Fruit fly (Drosophila melanogaster): ENCODE results near the gene CG18787.

The CG18787 gene

DNA sequence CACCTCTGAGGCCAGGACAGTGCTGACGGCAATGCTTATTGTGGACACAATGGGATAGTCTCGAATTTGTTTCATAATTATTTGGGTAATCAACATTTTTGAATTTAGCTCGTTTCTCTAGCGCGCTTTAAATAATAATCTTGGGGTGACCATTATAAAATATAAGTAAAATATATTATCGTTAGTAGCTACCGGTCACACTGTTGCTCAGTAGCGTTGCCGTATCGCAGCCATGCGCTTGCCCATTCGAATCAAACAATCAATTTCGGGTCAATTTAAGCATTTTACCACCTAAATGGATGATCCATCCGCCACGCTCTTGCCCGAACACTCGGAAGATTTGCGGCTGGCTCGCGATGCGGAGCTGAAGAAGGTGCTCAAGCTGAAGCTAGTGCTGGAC, 9.4 kb downstream of the CG18787 start, which contains the start of the genes zuc and dgt2 (continued):
- no peak for TF ChIP-seq Atf-2 (GFP tag; optimal IDR thresholded peaks at IDR 0.05)
- TF ChIP-seq Hr39 (optimal IDR thresholded peaks at IDR 0.05): no peak
- peak; percentile 45 for TF ChIP-seq CG1603 (tag; optimal IDR thresholded peaks at IDR 0.05)
- TF ChIP-seq Dll (GFP tag; IDR thresholded peaks at IDR 0.05; ENCODE audit: partially characterized antibody): 0 out of 4 replicates have a peak, but pooled peaks have one; percentile 29
- TF ChIP-seq CG17186 (GFP tag; optimal IDR thresholded peaks at IDR 0.05): peak; percentile 5
- TF ChIP-seq CG11696 (GFP tag; IDR thresholded peaks at IDR 0.05): no peak
- TF ChIP-seq CG10366 (GFP tag; IDR thresholded peaks at IDR 0.05): no peak
- TF ChIP-seq aop (GFP tag; IDR thresholded peaks at IDR 0.05): no peak
- TF ChIP-seq onecut (GFP tag; IDR thresholded peaks at IDR 0.05): no peak
- TF ChIP-seq NK7.1 (GFP tag; optimal IDR thresholded peaks at IDR 0.05): no peak
- no peak for TF ChIP-seq pnt (GFP tag; optimal IDR thresholded peaks at IDR 0.05)
- TF ChIP-seq CoRest (tag; optimal IDR thresholded peaks at IDR 0.05): peak; percentile 27
- no peak for TF ChIP-seq CG16815 (GFP tag; optimal IDR thresholded peaks at IDR 0.05)
- TF ChIP-seq CG7839 (tag; optimal IDR thresholded peaks at IDR 0.05): no peak
- TF ChIP-seq MTF-1 (GFP tag; optimal IDR thresholded peaks at IDR 0.05; ENCODE audit: borderline replicate concordance): no peak
- TF ChIP-seq Rfx (GFP tag; IDR thresholded peaks at IDR 0.05): no peak
- TF ChIP-seq CG10267 (tag; optimal IDR thresholded peaks at IDR 0.05): no peak
- peak; percentile 52; the same call in 1 of the 3 replicates for TF ChIP-seq CG6791 (GFP tag; IDR thresholded peaks at IDR 0.05; ENCODE audit: partially characterized antibody)
- no peak for TF ChIP-seq Oli (tag; optimal IDR thresholded peaks at IDR 0.05)
- no peak for TF ChIP-seq slp2 (GFP tag; optimal IDR thresholded peaks at IDR 0.05)
- no peak for TF ChIP-seq jigr1 (GFP tag; IDR thresholded peaks at IDR 0.05)
- TF ChIP-seq CG3847 (GFP tag; IDR thresholded peaks at IDR 0.05): peak; percentile 36; the same call in 1 of the 2 replicates
- TF ChIP-seq Rx (GFP tag; IDR thresholded peaks at IDR 0.05): no peak
- TF ChIP-seq grau (tag; optimal IDR thresholded peaks at IDR 0.05): no peak
- no peak for TF ChIP-seq CG6689 (GFP tag; IDR thresholded peaks at IDR 0.05)
- no peak for TF ChIP-seq Meics (GFP tag; optimal IDR thresholded peaks at IDR 0.05)
- TF ChIP-seq Sox100B (GFP tag; optimal IDR thresholded peaks at IDR 0.05): no peak
- TF ChIP-seq row (GFP tag; IDR thresholded peaks at IDR 0.05): peak; percentile 27; the same call in 1 of the 3 replicates
- no peak for TF ChIP-seq CkIIα-i1 (GFP tag; IDR thresholded peaks at IDR 0.05)
- peak; percentile 22; the same call in 1 of the 2 replicates for TF ChIP-seq vvl (GFP tag; IDR thresholded peaks at IDR 0.05)
- TF ChIP-seq repo (GFP tag; optimal IDR thresholded peaks at IDR 0.05): no peak
- no peak for TF ChIP-seq CG6272 (GFP tag; IDR thresholded peaks at IDR 0.05)
- no peak for TF ChIP-seq CG16863 (GFP tag; optimal IDR thresholded peaks at IDR 0.05)
- peak; percentile 11 for TF ChIP-seq Myb (GFP tag; optimal IDR thresholded peaks at IDR 0.05)
- TF ChIP-seq CG2120 (GFP tag; optimal IDR thresholded peaks at IDR 0.05): no peak
- TF ChIP-seq Sin3A (optimal IDR thresholded peaks at IDR 0.05): peak; percentile 14
- no peak for TF ChIP-seq pan (optimal IDR thresholded peaks at IDR 0.05)
- no peak for TF ChIP-seq pan (GFP tag; optimal IDR thresholded peaks at IDR 0.05 in 1 of 2, IDR thresholded peaks at IDR 0.05 in 1 of 2)
- no peak for TF ChIP-seq CG7271 (tag; optimal IDR thresholded peaks at IDR 0.05)
- TF ChIP-seq CG3995 (GFP tag; optimal IDR thresholded peaks at IDR 0.05): peak; percentile 10
- TF ChIP-seq CG4617 (GFP tag; optimal IDR thresholded peaks at IDR 0.05; ENCODE audit: borderline replicate concordance): peak; percentile 76
- no peak for TF ChIP-seq CG12104 (GFP tag; optimal IDR thresholded peaks at IDR 0.05)
- TF ChIP-seq toy (GFP tag; IDR thresholded peaks at IDR 0.05): no peak
- no peak for TF ChIP-seq emc (GFP tag; optimal IDR thresholded peaks at IDR 0.05)
- TF ChIP-seq CG15011 (GFP tag; optimal IDR thresholded peaks at IDR 0.05): no peak
- TF ChIP-seq CG34224 (GFP tag; IDR thresholded peaks at IDR 0.05; ENCODE audit: partially characterized antibody): peak; percentile 44; the same call in 1 of the 3 replicates
- no peak for TF ChIP-seq Tbp (GFP tag; optimal IDR thresholded peaks at IDR 0.05)
- no peak for TF ChIP-seq CG11695 (GFP tag; IDR thresholded peaks at IDR 0.05)
- TF ChIP-seq CG42726 (GFP tag; IDR thresholded peaks at IDR 0.05; ENCODE audit: partially characterized antibody): no peak
- TF ChIP-seq CG3726 (GFP tag; IDR thresholded peaks at IDR 0.05): no peak
- TF ChIP-seq pzg (GFP tag; optimal IDR thresholded peaks at IDR 0.05): peak; percentile 71
- TF ChIP-seq CG14860 (GFP tag; IDR thresholded peaks at IDR 0.05; ENCODE audit: partially characterized antibody): no peak
- TF ChIP-seq Dip2 (GFP tag; IDR thresholded peaks at IDR 0.05): no peak

Measured in whole organism, embryonic.